Fruit fly (Drosophila melanogaster) whole organism, embryonic: ENCODE measurements around the gene CG5056.

Experiments used
- Antp ChIP-seq: fragments of 200-800 bp; sonication (Bioruptor generic); optimal IDR thresholded peaks from 3 replicates; lab custom pipeline; 2016; ENCODE audit warnings: missing biosample characterization, missing genetic modification characterization
- CG10543 ChIP-seq: fragments of 200-800 bp; sonication (Bioruptor generic); optimal IDR thresholded peaks from 3 replicates; lab custom pipeline; 2017; ENCODE audit warnings: missing biosample characterization, mild to moderate bottlenecking, missing genetic modification characterization, moderate library complexity
- CG11247 ChIP-seq: fragments of 200-800 bp; sonication (Bioruptor generic); IDR thresholded peaks from 2 replicates; pipeline ENCODE4 v1.3.6; 2022; ENCODE audit warnings: missing biosample characterization, missing genetic modification characterization
- CG11723 ChIP-seq: fragments of 200-800 bp; sonication (Bioruptor generic); optimal IDR thresholded peaks from 2 replicates; lab custom pipeline; 2017; ENCODE audit warnings: missing biosample characterization, mild to moderate bottlenecking, missing genetic modification characterization
- CG12219 ChIP-seq: fragments of 200-800 bp; sonication (Bioruptor generic); optimal IDR thresholded peaks from 3 replicates; lab custom pipeline; 2018; ENCODE audit warnings: missing biosample characterization, mild to moderate bottlenecking, missing genetic modification characterization
- CG12942 ChIP-seq: fragments of 200-800 bp; sonication (Bioruptor generic); optimal IDR thresholded peaks from 3 replicates; lab custom pipeline; 2016; ENCODE audit warnings: missing biosample characterization, missing genetic modification characterization
- CG14014 ChIP-seq: fragments of 200-800 bp; sonication (Bioruptor generic); IDR thresholded peaks from 2 replicates; pipeline ENCODE4 v1.3.6; 2022; ENCODE audit warnings: missing biosample characterization, missing genetic modification characterization
- CG18262 ChIP-seq: fragments of 200-800 bp; optimal IDR thresholded peaks from 3 replicates; lab custom pipeline; 2019; ENCODE audit warnings: missing biosample characterization, mild to moderate bottlenecking, missing genetic modification characterization, moderate library complexity
- CG2120 ChIP-seq: fragments of 200-800 bp; sonication (Bioruptor generic); optimal IDR thresholded peaks from 3 replicates; lab custom pipeline; 2016; ENCODE audit warnings: missing biosample characterization, missing genetic modification characterization
- CG3838 ChIP-seq: fragments of 200-800 bp; sonication (Bioruptor generic); optimal IDR thresholded peaks from 3 replicates; lab custom pipeline; 2016; ENCODE audit warnings: missing biosample characterization, missing genetic modification characterization
- CG4282 ChIP-seq: fragments of 200-800 bp; sonication (Bioruptor generic); optimal IDR thresholded peaks from 2 replicates; lab custom pipeline; 2016; ENCODE audit warnings: missing biosample characterization, missing genetic modification characterization
- CG4360 ChIP-seq: fragments of 200-800 bp; sonication (Bioruptor generic); IDR thresholded peaks from 2 replicates; pipeline ENCODE4 v1.3.6; 2022; ENCODE audit warnings: missing biosample characterization, missing genetic modification characterization
- CG4820 ChIP-seq: fragments of 200-800 bp; sonication (Bioruptor generic); optimal IDR thresholded peaks from 3 replicates; lab custom pipeline; 2016; ENCODE audit warnings: missing biosample characterization, missing genetic modification characterization
- CG5245 ChIP-seq: fragments of 200-800 bp; sonication (Bioruptor generic); optimal IDR thresholded peaks from 3 replicates; lab custom pipeline; 2016; ENCODE audit warnings: missing biosample characterization, missing genetic modification characterization
- CG7987 ChIP-seq: fragments of 200-800 bp; sonication (Bioruptor generic); optimal IDR thresholded peaks from 2 replicates; lab custom pipeline; 2018; ENCODE audit warnings: missing biosample characterization, mild to moderate bottlenecking, missing genetic modification characterization, moderate library complexity
- CG9876 ChIP-seq: fragments of 200-800 bp; sonication (Bioruptor generic); optimal IDR thresholded peaks from 2 replicates; lab custom pipeline; 2016; ENCODE audit warnings: missing biosample characterization, missing genetic modification characterization
- CG9932 ChIP-seq: fragments of 200-800 bp; sonication (Bioruptor generic); IDR thresholded peaks from 2 replicates; pipeline ENCODE4 v1.3.6; 2022; ENCODE audit warnings: missing biosample characterization, missing genetic modification characterization
- CHES-1-like ChIP-seq: fragments of 200-800 bp; sonication (Bioruptor generic); optimal IDR thresholded peaks from 2 replicates; lab custom pipeline; 2016; ENCODE audit warnings: missing biosample characterization, missing genetic modification characterization
- CoRest ChIP-seq: fragments of 200-800 bp; sonication (Bioruptor generic); optimal IDR thresholded peaks from 3 replicates; lab custom pipeline; 2018; ENCODE audit warnings: missing biosample characterization, mild to moderate bottlenecking, missing genetic modification characterization, moderate library complexity
- Dek ChIP-seq: fragments of 200-800 bp; sonication (Bioruptor generic); optimal IDR thresholded peaks from 3 replicates; lab custom pipeline; 2019; ENCODE audit warnings: missing biosample characterization, mild to moderate bottlenecking, missing genetic modification characterization, moderate library complexity
- Doc3 ChIP-seq: fragments of 200-800 bp; sonication (Bioruptor generic); IDR thresholded peaks from 3 replicates; pipeline ENCODE4 v1.3.6; 2022; ENCODE audit warnings: missing biosample characterization, missing genetic modification characterization; ENCODE audit not compliant: partially characterized antibody
- Ets97D ChIP-seq: fragments of 200-800 bp; sonication (Bioruptor generic); optimal IDR thresholded peaks from 3 replicates; lab custom pipeline; 2016; ENCODE audit warnings: missing biosample characterization, missing genetic modification characterization
- GATAe ChIP-seq: fragments of 200-800 bp; sonication (Bioruptor generic); conservative IDR thresholded peaks from 2 replicates; pipeline ENCODE4 v1.3.6; 2022; ENCODE audit warnings: missing biosample characterization, missing genetic modification characterization
- HmgD ChIP-seq: fragments of 200-800 bp; sonication (Bioruptor generic); optimal IDR thresholded peaks from 3 replicates; lab custom pipeline; 2016; ENCODE audit warnings: missing biosample characterization, missing genetic modification characterization
- HmgZ ChIP-seq: fragments of 200-800 bp; sonication (Bioruptor generic); optimal IDR thresholded peaks from 2 replicates; lab custom pipeline; 2018; ENCODE audit warnings: missing biosample characterization, mild to moderate bottlenecking, missing genetic modification characterization
- Hr39 ChIP-seq: fragments of >200 bp; optimal IDR thresholded peaks from 2 replicates; lab custom pipeline; 2017
- Med ChIP-seq: fragments of 200-800 bp; sonication (Bioruptor generic); peaks from one replicate; lab custom pipeline; 2016; ENCODE audit warnings: missing biosample characterization, missing genetic modification characterization, mild to moderate bottlenecking, inconsistent platforms, moderate library complexity
- NC2α ChIP-seq: fragments of 200-800 bp; sonication (Bioruptor generic); optimal IDR thresholded peaks from 2 replicates; lab custom pipeline; 2016; ENCODE audit warnings: missing biosample characterization, missing genetic modification characterization
- NC2β ChIP-seq: fragments of 200-800 bp; sonication (Bioruptor generic); optimal IDR thresholded peaks from 2 replicates; lab custom pipeline; 2016; ENCODE audit warnings: missing biosample characterization, missing genetic modification characterization
- Sox100B ChIP-seq: fragments of 200-800 bp; sonication (Bioruptor generic); optimal IDR thresholded peaks from 3 replicates; lab custom pipeline; 2018; ENCODE audit warnings: missing biosample characterization, mild to moderate bottlenecking, missing genetic modification characterization
- Sry-δ ChIP-seq: fragments of 200-800 bp; sonication (Bioruptor generic); optimal IDR thresholded peaks from 2 replicates; lab custom pipeline; 2016; ENCODE audit warnings: missing biosample characterization, missing genetic modification characterization
- ase ChIP-seq: fragments of 200-800 bp; sonication (Bioruptor generic); IDR thresholded peaks from 3 replicates; pipeline ENCODE4 v1.3.6; 2022; ENCODE audit warnings: missing biosample characterization, missing genetic modification characterization
- ash1 ChIP-seq: fragments of 200-800 bp; sonication (Bioruptor generic); optimal IDR thresholded peaks from 2 replicates; lab custom pipeline; 2018; ENCODE audit warnings: missing biosample characterization, mild to moderate bottlenecking, missing genetic modification characterization
- az2 ChIP-seq: fragments of 200-800 bp; sonication (Bioruptor generic); optimal IDR thresholded peaks from 3 replicates; lab custom pipeline; 2016; ENCODE audit warnings: missing biosample characterization, missing genetic modification characterization
- bab2 ChIP-seq: fragments of 200-800 bp; sonication (Bioruptor generic); optimal IDR thresholded peaks from 2 replicates; lab custom pipeline; 2016; ENCODE audit warnings: missing biosample characterization, missing genetic modification characterization
- btn ChIP-seq: fragments of 200-800 bp; sonication (Bioruptor generic); optimal IDR thresholded peaks from 2 replicates; lab custom pipeline; 2016; ENCODE audit warnings: missing biosample characterization, missing genetic modification characterization
- corto ChIP-seq: fragments of 200-800 bp; sonication (Bioruptor generic); optimal IDR thresholded peaks from 2 replicates; lab custom pipeline; 2016; ENCODE audit warnings: missing biosample characterization, mild to moderate bottlenecking, missing genetic modification characterization, moderate library complexity
- da ChIP-seq: fragments of 200-800 bp; sonication (Bioruptor generic); optimal IDR thresholded peaks from 2 replicates; lab custom pipeline; 2016; ENCODE audit warnings: missing biosample characterization, missing genetic modification characterization
- dimm ChIP-seq: fragments of 200-800 bp; sonication (Bioruptor generic); IDR thresholded peaks from 2 replicates; pipeline ENCODE4 v1.3.6; 2022; ENCODE audit warnings: missing biosample characterization, missing genetic modification characterization
- dm ChIP-seq: fragments of 200-800 bp; sonication (Bioruptor generic); optimal IDR thresholded peaks from 3 replicates; lab custom pipeline; 2016; ENCODE audit warnings: missing biosample characterization, missing genetic modification characterization
- ewg ChIP-seq: fragments of 200-800 bp; sonication (Bioruptor generic); optimal IDR thresholded peaks from 3 replicates; lab custom pipeline; 2017; ENCODE audit warnings: mild to moderate bottlenecking, missing biosample characterization, missing genetic modification reagents, missing genetic modification characterization
- fd96Cb ChIP-seq: fragments of 200-800 bp; sonication (Bioruptor generic); optimal IDR thresholded peaks from 2 replicates; lab custom pipeline; 2018; ENCODE audit warnings: missing biosample characterization, mild to moderate bottlenecking, missing genetic modification characterization, moderate library complexity
- mam ChIP-seq: fragments of 200-800 bp; sonication (Bioruptor generic); optimal IDR thresholded peaks from 3 replicates; lab custom pipeline; 2016; ENCODE audit warnings: missing biosample characterization, missing genetic modification characterization
- onecut ChIP-seq: fragments of 200-800 bp; sonication (Bioruptor generic); IDR thresholded peaks from 2 replicates; pipeline ENCODE4 v1.3.6; 2022; ENCODE audit warnings: missing biosample characterization, missing genetic modification characterization
- pfk ChIP-seq: fragments of 200-800 bp; sonication (Bioruptor generic); optimal IDR thresholded peaks from 2 replicates; lab custom pipeline; 2018; ENCODE audit warnings: missing biosample characterization, mild to moderate bottlenecking, missing genetic modification characterization, moderate library complexity
- pzg ChIP-seq: fragments of 200-800 bp; sonication (Bioruptor generic); optimal IDR thresholded peaks from 3 replicates; lab custom pipeline; 2018; ENCODE audit warnings: missing biosample characterization, mild to moderate bottlenecking, missing genetic modification characterization, moderate library complexity
- ro ChIP-seq: fragments of 200-800 bp; sonication (Bioruptor generic); IDR thresholded peaks from 2 replicates; pipeline ENCODE4 v1.3.6; 2022; ENCODE audit warnings: missing biosample characterization, missing genetic modification characterization
- row ChIP-seq: fragments of 200-800 bp; sonication (Bioruptor generic); IDR thresholded peaks from 3 replicates; pipeline ENCODE4 v1.3.6; 2022; ENCODE audit warnings: missing biosample characterization, missing genetic modification characterization
- sens-2 ChIP-seq: fragments of 200-800 bp; sonication (Bioruptor generic); IDR thresholded peaks from 2 replicates; pipeline ENCODE4 v1.3.6; 2022; ENCODE audit warnings: missing biosample characterization, missing genetic modification characterization
- shn ChIP-seq: fragments of 200-800 bp; sonication (Bioruptor generic); optimal IDR thresholded peaks from 3 replicates; lab custom pipeline; 2016; ENCODE audit warnings: missing biosample characterization, missing genetic modification characterization
- sim ChIP-seq: fragments of 200-800 bp; sonication (Bioruptor generic); IDR thresholded peaks from 2 replicates; pipeline ENCODE4 v1.3.6; 2022; ENCODE audit warnings: missing biosample characterization, missing genetic modification characterization
- tin ChIP-seq: fragments of 200-800 bp; sonication (Bioruptor generic); optimal IDR thresholded peaks from 3 replicates; lab custom pipeline; 2016; ENCODE audit warnings: missing biosample characterization, missing genetic modification characterization
- zfh1 ChIP-seq: fragments of 200-800 bp; sonication (Bioruptor generic); IDR thresholded peaks from 3 replicates; pipeline ENCODE4 v1.3.6; 2022; ENCODE audit warnings: missing biosample characterization, missing genetic modification characterization

Gene CG5056

DNA sequence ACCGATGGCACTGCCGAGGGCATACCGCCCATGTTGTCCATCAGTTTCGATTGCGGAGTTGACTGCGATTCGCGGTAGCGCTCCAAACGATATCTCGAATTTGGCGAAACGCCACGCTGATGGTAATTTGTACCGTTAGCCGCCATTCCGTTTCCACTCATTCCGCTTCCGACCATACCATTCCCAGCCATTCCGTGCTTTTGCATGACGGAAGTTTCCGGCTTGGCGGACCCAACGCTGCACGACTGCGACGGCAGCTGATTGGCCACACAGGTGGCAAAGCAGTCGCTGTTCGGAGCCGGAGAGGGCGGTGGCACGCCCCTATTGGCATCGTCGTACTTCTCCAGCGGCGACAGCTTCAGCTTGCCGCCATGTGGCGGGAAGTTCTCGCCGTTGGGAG lies 5.8 kb downstream of the CG5056 start (continued):
- no peak for TF ChIP-seq ro (GFP tag; lab: Robert Waterston, UW)
- TF ChIP-seq CG10543 = no peak
- TF ChIP-seq bab2 (GFP tag; lab: Kevin White, UChicago) = no peak
- peak; percentile 11 for TF ChIP-seq Ets97D (GFP tag; lab: Kevin White, UChicago)
- TF ChIP-seq CG9876 = no peak
- TF ChIP-seq pfk (GFP tag; lab: Kevin White, UChicago) = peak; percentile 86
- TF ChIP-seq CG12219 (GFP tag; lab: Kevin White, UChicago) = no peak
- no peak for TF ChIP-seq CG11247 (GFP tag; lab: Robert Waterston, UW)
- TF ChIP-seq NC2α (GFP tag; lab: Kevin White, UChicago) = no peak
- TF ChIP-seq da (GFP tag; lab: Kevin White, UChicago) = peak; percentile 13
- TF ChIP-seq CHES-1-like = no peak
- TF ChIP-seq CoRest (tag; lab: Kevin White, UChicago) = no peak
- TF ChIP-seq shn (GFP tag; lab: Kevin White, UChicago) = no peak
- TF ChIP-seq sens-2 (GFP tag; lab: Robert Waterston, UW) = no peak
- no peak for TF ChIP-seq az2 (GFP tag; lab: Kevin White, UChicago)
- TF ChIP-seq Hr39 = no peak
- TF ChIP-seq Doc3 (GFP tag; lab: Robert Waterston, UW) = 0 out of 3 replicates have a peak, but pooled peaks have one; percentile 32
- TF ChIP-seq dimm (GFP tag; lab: Robert Waterston, UW) = no peak
- no peak for TF ChIP-seq Antp (GFP tag; lab: Kevin White, UChicago)
- 0 out of 3 replicates have a peak, but pooled peaks have one; percentile 11 for TF ChIP-seq ase (GFP tag; lab: Robert Waterston, UW)
- no peak for TF ChIP-seq corto (GFP tag; lab: Kevin White, UChicago)
- no peak for TF ChIP-seq zfh1 (GFP tag; lab: Robert Waterston, UW)
- TF ChIP-seq CG11723 = peak; percentile 18
- TF ChIP-seq ash1 (GFP tag; lab: Kevin White, UChicago) = no peak
- TF ChIP-seq CG9932 (GFP tag; lab: Robert Waterston, UW) = no peak
- no peak for TF ChIP-seq CG3838 (GFP tag; lab: Kevin White, UChicago)
- TF ChIP-seq HmgD (GFP tag; lab: Kevin White, UChicago) = no peak
- TF ChIP-seq Dek = no peak
- TF ChIP-seq fd96Cb (tag; lab: Kevin White, UChicago) = no peak
- TF ChIP-seq CG5245 (GFP tag; lab: Kevin White, UChicago) = no peak
- no peak for TF ChIP-seq dm (GFP tag; lab: Kevin White, UChicago)

DNA sequence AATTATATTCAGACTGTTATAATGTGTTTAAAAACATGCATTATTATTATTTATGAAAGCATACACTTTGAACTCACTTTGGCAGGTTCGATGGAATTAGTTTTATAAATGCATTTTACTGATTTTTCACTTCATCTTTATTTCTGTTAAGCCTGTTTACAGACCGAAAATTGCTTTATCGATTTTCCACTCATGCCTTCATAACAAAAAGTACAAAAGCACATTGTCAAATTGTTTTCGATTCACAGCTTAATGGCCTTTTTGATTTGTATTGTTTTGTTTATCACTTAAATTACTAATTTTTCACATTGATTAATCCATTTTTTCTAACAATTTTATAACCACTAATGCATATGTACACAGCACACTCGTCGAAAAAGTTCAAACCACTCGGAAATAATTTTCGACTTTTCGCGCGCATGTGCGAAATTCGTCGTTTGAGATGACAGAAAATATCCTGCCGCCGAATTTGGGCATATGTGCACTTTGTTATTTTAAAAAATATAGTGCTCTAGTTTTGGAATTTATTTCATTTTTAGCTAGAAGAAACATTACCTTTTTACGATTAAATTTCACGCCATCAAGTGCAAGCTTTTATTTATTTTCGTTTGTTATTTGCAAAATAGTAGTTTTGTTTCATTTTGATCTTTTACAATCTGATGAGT lies 7.2 kb downstream of the CG5056 start, which contains the start of gene rho-5:
Gene rho-5 (minus strand): TSS at position 296 of the 665 bp plus-strand sequence.
- TF ChIP-seq CG14014 (GFP tag; lab: Robert Waterston, UW) = no peak
- TF ChIP-seq row (GFP tag; lab: Robert Waterston, UW) = peak; percentile 60
- no peak for TF ChIP-seq CG12942
- no peak for TF ChIP-seq CG4282 (GFP tag; lab: Kevin White, UChicago)
- TF ChIP-seq Med (GFP tag; lab: Kevin White, UChicago) = no peak
- TF ChIP-seq GATAe (GFP tag; lab: Robert Waterston, UW) = no peak
- no peak for TF ChIP-seq CG7987
- TF ChIP-seq CG18262 = no peak
- no peak for TF ChIP-seq sens-2 (GFP tag; lab: Robert Waterston, UW)
- TF ChIP-seq CG4360 = no peak
- TF ChIP-seq CG4820 (GFP tag; lab: Kevin White, UChicago) = no peak
- no peak for TF ChIP-seq HmgZ (tag; lab: Kevin White, UChicago)
- TF ChIP-seq CG2120 = peak; percentile 50
- TF ChIP-seq sim (GFP tag; lab: Robert Waterston, UW) = no peak
- TF ChIP-seq onecut = peak; percentile 93
- peak; percentile 5 for TF ChIP-seq mam
- no peak for TF ChIP-seq tin (GFP tag; lab: Kevin White, UChicago)
- peak; percentile 6 for TF ChIP-seq pzg (GFP tag; lab: Kevin White, UChicago)
- no peak for TF ChIP-seq Sox100B (GFP tag; lab: Kevin White, UChicago)
- no peak for TF ChIP-seq btn (GFP tag; lab: Kevin White, UChicago)
- no peak for TF ChIP-seq NC2β (GFP tag; lab: Kevin White, UChicago)
- peak; percentile 97 for TF ChIP-seq ewg (GFP tag; lab: Kevin White, UChicago)
- TF ChIP-seq Sry-δ (GFP tag; lab: Kevin White, UChicago) = peak; percentile 40
